Worm (Caenorhabditis elegans): Measurements from ENCODE around the gene srd-11.

Gene srd-11

ce11 chrV:13653713-13654393 is 34.2 kb upstream of the srd-11 start, which contains the start of gene lpin-1 (continued):
- TF ChIP-seq hif-1 (tag; optimal IDR thresholded peaks at IDR 0.05) (peak in 1 of 2 experiments; percentile 38), lsy-2 (tag; optimal IDR thresholded peaks at IDR 0.05) (peak in 1 of 2 experiments; percentile 8), zip-11 (GFP tag; IDR thresholded peaks at IDR 0.05) (no peak), hlh-30 (tag; optimal IDR thresholded peaks at IDR 0.05; ENCODE audit: insufficient read depth) (peak; percentile 20), unc-130 (GFP tag; optimal IDR thresholded peaks at IDR 0.05) (no peak), daf-16 (GFP tag; optimal IDR thresholded peaks at IDR 0.05) (no peak), daf-16 (tag; optimal IDR thresholded peaks at IDR 0.05) (peak; percentile 44), aly-2 (tag; optimal IDR thresholded peaks at IDR 0.05) (no peak), ceh-28 (tag; optimal IDR thresholded peaks at IDR 0.05) (no peak)

ce11 chrV:13652322-13652721 is 32.7 kb upstream of the srd-11 start:
- no peak for TF ChIP-seq set-16 (GFP tag; IDR thresholded peaks at IDR 0.05)
- TF ChIP-seq T20F7.1 (GFP tag; optimal IDR thresholded peaks at IDR 0.05), result peak; percentile 47
- peak; percentile 64 for TF ChIP-seq nhr-28 (tag; optimal IDR thresholded peaks at IDR 0.05)
- no peak for TF ChIP-seq ztf-11 (tag; optimal IDR thresholded peaks at IDR 0.05)
- peak; percentile 31 for TF ChIP-seq nhr-77 (tag; optimal IDR thresholded peaks at IDR 0.05)
- TF ChIP-seq ctbp-1 (GFP tag; IDR thresholded peaks at IDR 0.05), result no peak

- TF ChIP-seq egl-27 (tag; optimal IDR thresholded peaks at IDR 0.05), result no peak
- TF ChIP-seq arid-1 (GFP tag; conservative IDR thresholded peaks at IDR 0.05), result no peak
- TF ChIP-seq lin-13 (GFP tag; optimal IDR thresholded peaks at IDR 0.05), result no peak
- TF ChIP-seq hlh-11 (tag; optimal IDR thresholded peaks at IDR 0.05), result no peak
- TF ChIP-seq snpc-1.2 (GFP tag; IDR thresholded peaks at IDR 0.05), result no peak
- no peak for TF ChIP-seq egl-43 (GFP tag; IDR thresholded peaks at IDR 0.05)
- TF ChIP-seq mdt-29 (GFP tag; IDR thresholded peaks at IDR 0.05), result no peak
- no peak for TF ChIP-seq madf-9 (GFP tag; conservative IDR thresholded peaks at IDR 0.05)
- no peak for TF ChIP-seq spr-1 (tag; optimal IDR thresholded peaks at IDR 0.05)
- TF ChIP-seq fkh-10 (GFP tag; optimal IDR thresholded peaks at IDR 0.05), result no peak
- TF ChIP-seq ceh-32 (tag; optimal IDR thresholded peaks at IDR 0.05; ENCODE audit: poor library complexity), result no peak
- no peak for TF ChIP-seq nhr-11 (tag; optimal IDR thresholded peaks at IDR 0.05)
- peak in 1 of 2 experiments; percentile 96 for TF ChIP-seq unc-62 (GFP tag; optimal IDR thresholded peaks at IDR 0.05 in 1 of 2)
- TF ChIP-seq unc-62 (tag; optimal IDR thresholded peaks at IDR 0.05), result no peak
- no peak for TF ChIP-seq Y105C5A.15 (GFP tag; IDR thresholded peaks at IDR 0.05)
- TF ChIP-seq dmd-6 (GFP tag; IDR thresholded peaks at IDR 0.05), result no peak
- TF ChIP-seq hmg-1.1 (GFP tag; IDR thresholded peaks at IDR 0.05), result 0 out of 2 replicates have a peak, but pooled peaks have one; percentile 11
- no peak for TF ChIP-seq dmd-8 (GFP tag; IDR thresholded peaks at IDR 0.05)
- no peak for TF ChIP-seq nhr-42 (GFP tag; IDR thresholded peaks at IDR 0.05)
- 0 out of 2 replicates have a peak, but pooled peaks have one; percentile 10 for TF ChIP-seq zfp-3 (GFP tag; conservative IDR thresholded peaks at IDR 0.05)
- no peak for TF ChIP-seq ama-1 (optimal IDR thresholded peaks at IDR 0.05)
- no peak for TF ChIP-seq snpc-4 (tag; optimal IDR thresholded peaks at IDR 0.05)
Observed at ce11 chrV:13650800-13651199, 31.1 kb upstream of the srd-11 start.

Measured in whole organism, L4 larva.